Worm (Caenorhabditis elegans) whole organism, L1 larva: ENCODE data around the gene F43G6.10.

Source experiments
- elt-2 ChIP-seq: sonication (generic microtip); optimal IDR thresholded peaks from 2 replicates; lab custom pipeline; 2016; ENCODE audit warnings: missing genetic modification characterization, mild to moderate bottlenecking, inconsistent platforms, missing compliant biosample characterization, missing genetic modification reagents
- lin-35 ChIP-seq, 2 experiments: fragments of 150-350 bp; optimal IDR thresholded peaks; 2 replicates each; lab custom pipeline; 2014; ENCODE audit warnings: missing biosample characterization in 2 of 2, missing genetic modification characterization in 2 of 2, missing genetic modification reagents in 2 of 2
- nhr-84 ChIP-seq: sonication (generic microtip); optimal IDR thresholded peaks from 2 replicates; lab custom pipeline; 2017; ENCODE audit warnings: missing biosample characterization, missing genetic modification characterization

Gene F43G6.10

ce11 chrII:11859833-11860232, 50.7 kb downstream of the F43G6.10 start:
- TF ChIP-seq elt-2, result peak; percentile 89
- no peak for TF ChIP-seq nhr-84 (tag; lab: Kevin White, UChicago)
- peak in 1 of 2 experiments; percentile 17 for TF ChIP-seq lin-35 (GFP tag; optimal IDR thresholded peaks at IDR 0.05; lab: Kevin White, UChicago)
